Fruit fly (Drosophila melanogaster) whole organism, adult: ENCODE data around the gene CG14891.

Experiments used
- CG11617 ChIP-seq: fragments of 200-800 bp; sonication (Bioruptor generic); optimal IDR thresholded peaks from 2 replicates; lab custom pipeline; 2017; ENCODE audit warnings: mild to moderate bottlenecking, missing biosample characterization, missing genetic modification reagents, missing genetic modification characterization
- CG12768 ChIP-seq: fragments of 200-800 bp; sonication (Bioruptor generic); optimal IDR thresholded peaks from 2 replicates; lab custom pipeline; 2017; ENCODE audit warnings: missing biosample characterization, missing genetic modification characterization, mild to moderate bottlenecking, moderate library complexity, missing genetic modification reagents
- CG14711 ChIP-seq: fragments of 200-800 bp; sonication (Bioruptor generic); optimal IDR thresholded peaks from 2 replicates; lab custom pipeline; 2018; ENCODE audit warnings: missing biosample characterization, mild to moderate bottlenecking, missing genetic modification characterization, moderate library complexity
- CG33017 ChIP-seq: fragments of 200-800 bp; sonication (Bioruptor generic); optimal IDR thresholded peaks from 2 replicates; lab custom pipeline; 2018; ENCODE audit warnings: missing biosample characterization, mild to moderate bottlenecking, missing genetic modification characterization, moderate library complexity
- CG5204 ChIP-seq: fragments of 200-800 bp; sonication (Bioruptor generic); optimal IDR thresholded peaks from 2 replicates; lab custom pipeline; 2016; ENCODE audit warnings: missing biosample characterization, missing genetic modification characterization
- CG7045 ChIP-seq: fragments of 200-800 bp; sonication (Bioruptor generic); optimal IDR thresholded peaks from 2 replicates; lab custom pipeline; 2017; ENCODE audit warnings: missing biosample characterization, mild to moderate bottlenecking, missing genetic modification characterization
- Clk ChIP-seq: fragments of 200-800 bp; sonication (Bioruptor generic); optimal IDR thresholded peaks from 2 replicates; lab custom pipeline; 2017; ENCODE audit warnings: missing biosample characterization, missing genetic modification characterization
- Crg-1 ChIP-seq: fragments of 200-800 bp; sonication (Bioruptor generic); optimal IDR thresholded peaks from 2 replicates; lab custom pipeline; 2016; ENCODE audit warnings: missing biosample characterization, missing genetic modification characterization
- Hr96 ChIP-seq: fragments of 200-800 bp; sonication (Bioruptor generic); optimal IDR thresholded peaks from 2 replicates; lab custom pipeline; 2016; ENCODE audit warnings: missing biosample characterization, missing genetic modification characterization
- bab1 ChIP-seq: fragments of 200-800 bp; sonication (Bioruptor generic); optimal IDR thresholded peaks from 3 replicates; lab custom pipeline; 2019; ENCODE audit warnings: missing biosample characterization, mild to moderate bottlenecking, missing genetic modification characterization, moderate library complexity
- cnc ChIP-seq, 2 experiments: fragments of >200 bp; optimal IDR thresholded peaks; 2 replicates each; lab custom pipeline; 2017
- ovo ChIP-seq: fragments of 200-800 bp; sonication (Bioruptor generic); optimal IDR thresholded peaks from 2 replicates; lab custom pipeline; 2016; ENCODE audit warnings: missing biosample characterization, missing genetic modification characterization
- pad ChIP-seq: fragments of 200-800 bp; sonication (Bioruptor generic); optimal IDR thresholded peaks from 3 replicates; lab custom pipeline; 2017; ENCODE audit warnings: missing biosample characterization, missing genetic modification characterization, mild to moderate bottlenecking, moderate library complexity, missing genetic modification reagents
- toe ChIP-seq: fragments of 200-800 bp; sonication (Bioruptor generic); optimal IDR thresholded peaks from 2 replicates; lab custom pipeline; 2016; ENCODE audit warnings: missing biosample characterization, missing genetic modification characterization

DNA sequence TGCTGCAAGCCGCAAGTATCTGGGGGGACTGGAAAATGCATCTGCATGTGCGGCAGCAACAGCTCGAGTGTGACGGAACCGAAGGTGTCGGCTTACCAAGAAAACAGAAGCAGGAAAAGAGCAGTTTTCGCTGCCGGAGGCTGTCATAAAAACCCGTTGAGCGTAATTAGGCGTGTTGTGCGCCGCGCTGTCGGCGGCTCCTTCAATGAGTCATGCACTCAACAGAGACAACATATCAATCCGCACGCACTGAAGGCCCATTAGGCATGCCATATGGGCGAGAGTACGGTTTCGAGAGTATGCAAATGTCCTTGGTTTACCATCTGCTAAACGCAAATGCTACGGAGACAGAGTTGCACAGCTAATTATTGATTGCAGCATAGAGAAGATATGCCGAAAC is 42.9 kb upstream of the CG14891 start:
- no peak for TF ChIP-seq Clk (GFP tag; lab: Kevin White, UChicago)
- no peak for TF ChIP-seq CG11617 (GFP tag; lab: Kevin White, UChicago)
- TF ChIP-seq ovo (GFP tag; lab: Kevin White, UChicago): no peak
- TF ChIP-seq cnc (optimal IDR thresholded peaks at IDR 0.05; lab: Kevin White, UChicago): no peak
- TF ChIP-seq CG33017 (tag; lab: Kevin White, UChicago): no peak
- TF ChIP-seq pad: no peak
- TF ChIP-seq CG12768 (GFP tag; lab: Kevin White, UChicago): no peak
- TF ChIP-seq Hr96 (GFP tag; lab: Kevin White, UChicago): no peak
- no peak for TF ChIP-seq bab1 (GFP tag; lab: Kevin White, UChicago)
- no peak for TF ChIP-seq CG14711 (tag; lab: Kevin White, UChicago)
- TF ChIP-seq CG5204 (GFP tag; lab: Kevin White, UChicago): no peak
- no peak for TF ChIP-seq Crg-1 (GFP tag; lab: Kevin White, UChicago)
- TF ChIP-seq toe: no peak
- TF ChIP-seq CG7045 (GFP tag; lab: Kevin White, UChicago): no peak
